Fruit fly (Drosophila melanogaster): ENCODE measurements around the gene BI-1.

The BI-1 gene

dm6 chr3L:8340264-8341095, 31.7 kb upstream of the BI-1 start, which contains the start of the genes Prim1 and CG7083:
TSS of gene Prim1 (plus strand) at chr3L:8340314.
TSS of gene CG7083 (plus strand) at chr3L:8340785.
- TF ChIP-seq EcR (GFP tag; optimal IDR thresholded peaks at IDR 0.05) (no peak), Snoo (tag; optimal IDR thresholded peaks at IDR 0.05) (peak; percentile 26), rn (GFP tag; IDR thresholded peaks at IDR 0.05) (no peak), CG10348 (GFP tag; IDR thresholded peaks at IDR 0.05) (no peak), D1 (tag; optimal IDR thresholded peaks at IDR 0.05) (no peak), CG34367 (tag; optimal IDR thresholded peaks at IDR 0.05) (peak; percentile 49), CG15710 (tag; optimal IDR thresholded peaks at IDR 0.05) (peak; percentile 44), CG12605 (GFP tag; IDR thresholded peaks at IDR 0.05) (no peak), fd96Ca (GFP tag; IDR thresholded peaks at IDR 0.05) (no peak), CG8301 (tag; optimal IDR thresholded peaks at IDR 0.05) (peak; percentile 28), CG32121 (GFP tag; IDR thresholded peaks at IDR 0.05) (no peak), CG13204 (GFP tag; optimal IDR thresholded peaks at IDR 0.05) (no peak), Ets98B (GFP tag; IDR thresholded peaks at IDR 0.05) (no peak), CG17806 (tag; optimal IDR thresholded peaks at IDR 0.05) (peak; percentile 38), Pif1A (GFP tag; optimal IDR thresholded peaks at IDR 0.05) (peak; percentile 68), CG9948 (tag; optimal IDR thresholded peaks at IDR 0.05) (no peak), CG4496 (GFP tag; IDR thresholded peaks at IDR 0.05) (peak; percentile 44; the same call in 2 of the 3 replicates), Pif1B (GFP tag; optimal IDR thresholded peaks at IDR 0.05) (no peak), CG14655 (GFP tag; optimal IDR thresholded peaks at IDR 0.05) (no peak), CG8159 (tag; optimal IDR thresholded peaks at IDR 0.05) (peak; percentile 57), gl (tag; optimal IDR thresholded peaks at IDR 0.05) (no peak)

- TF ChIP-seq EcR (GFP tag; optimal IDR thresholded peaks at IDR 0.05) (no peak), Pif1A (GFP tag; optimal IDR thresholded peaks at IDR 0.05) (peak; percentile 10), CG4496 (GFP tag; IDR thresholded peaks at IDR 0.05) (0 out of 3 replicates have a peak, but pooled peaks have one; percentile 13), CG9948 (tag; optimal IDR thresholded peaks at IDR 0.05) (no peak), CG14655 (GFP tag; optimal IDR thresholded peaks at IDR 0.05) (no peak), Snoo (tag; optimal IDR thresholded peaks at IDR 0.05) (no peak), gl (tag; optimal IDR thresholded peaks at IDR 0.05) (no peak), CG32121 (GFP tag; IDR thresholded peaks at IDR 0.05) (peak; percentile 18; the same call in 1 of the 2 replicates), CG12605 (GFP tag; IDR thresholded peaks at IDR 0.05) (no peak), D1 (tag; optimal IDR thresholded peaks at IDR 0.05) (no peak), CG8301 (tag; optimal IDR thresholded peaks at IDR 0.05) (peak; percentile 6), CG34367 (tag; optimal IDR thresholded peaks at IDR 0.05) (no peak), CG8159 (tag; optimal IDR thresholded peaks at IDR 0.05) (peak; percentile 16), fd96Ca (GFP tag; IDR thresholded peaks at IDR 0.05) (no peak), CG13204 (GFP tag; optimal IDR thresholded peaks at IDR 0.05) (no peak)
Measured at dm6 chr3L:8338921-8339320, 30.2 kb upstream of the BI-1 start, which contains the start of gene Pex2. TSS of gene Pex2 (plus strand) at chr3L:8339051.

- TF ChIP-seq CG34367 (tag; optimal IDR thresholded peaks at IDR 0.05), result no peak
Measured at dm6 chr3L:8336372-8336771, 27.6 kb upstream of the BI-1 start, which contains the start of gene Cpr66Cb. TSS of gene Cpr66Cb (plus strand) at chr3L:8336672.

DNA sequence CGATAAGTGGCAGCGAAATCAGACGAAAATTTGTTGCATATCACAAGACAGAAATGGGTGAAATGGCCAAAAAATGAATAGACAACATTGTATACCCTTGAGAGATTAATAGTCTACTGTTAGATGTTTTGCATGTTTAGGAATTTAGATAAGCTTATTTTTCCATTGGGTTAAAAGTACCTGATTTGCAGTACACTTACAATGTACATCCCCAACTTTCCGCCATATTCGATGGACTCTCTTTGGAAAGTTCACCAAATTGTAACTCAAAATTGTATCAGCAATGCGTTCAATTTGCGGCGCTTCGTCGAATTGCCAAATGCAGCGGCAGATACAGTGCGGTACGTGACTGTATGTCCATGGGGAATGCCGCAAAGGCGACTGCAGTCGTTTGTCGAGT, 25.6 kb upstream of the BI-1 start:
- TF ChIP-seq Ets98B (GFP tag; IDR thresholded peaks at IDR 0.05), result 0 out of 2 replicates have a peak, but pooled peaks have one; percentile 35
- peak; percentile 13; the same call in 1 of the 3 replicates for TF ChIP-seq fd96Ca (GFP tag; IDR thresholded peaks at IDR 0.05)
- no peak for TF ChIP-seq D1 (tag; optimal IDR thresholded peaks at IDR 0.05)

DNA sequence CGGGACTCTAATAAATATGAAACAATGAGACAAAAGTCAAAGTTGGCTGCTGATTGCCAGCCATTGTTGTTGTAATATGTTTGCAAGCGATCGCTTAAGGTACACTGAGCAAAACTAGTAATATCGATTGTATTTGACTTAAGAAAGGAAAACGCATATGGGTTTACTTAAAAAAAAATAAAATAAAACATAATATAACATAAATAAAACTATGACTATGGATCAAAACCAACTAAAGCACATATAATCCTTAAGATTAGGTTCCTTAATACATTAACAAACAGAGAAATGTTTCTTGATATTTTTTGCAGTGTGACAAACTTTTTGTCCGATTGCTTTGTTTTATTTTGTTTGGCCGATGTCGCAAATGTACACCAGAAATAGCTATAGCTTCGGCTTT, 24.8 kb upstream of the BI-1 start:
- TF ChIP-seq CG14655 (GFP tag; optimal IDR thresholded peaks at IDR 0.05) (no peak), CG32121 (GFP tag; IDR thresholded peaks at IDR 0.05) (no peak), CG8301 (tag; optimal IDR thresholded peaks at IDR 0.05) (no peak), CG12605 (GFP tag; IDR thresholded peaks at IDR 0.05) (no peak), CG34367 (tag; optimal IDR thresholded peaks at IDR 0.05) (no peak), gl (tag; optimal IDR thresholded peaks at IDR 0.05) (no peak), Ets98B (GFP tag; IDR thresholded peaks at IDR 0.05) (no peak), CG17806 (tag; optimal IDR thresholded peaks at IDR 0.05) (no peak), rn (GFP tag; IDR thresholded peaks at IDR 0.05) (no peak), CG4496 (GFP tag; IDR thresholded peaks at IDR 0.05) (no peak), Pif1B (GFP tag; optimal IDR thresholded peaks at IDR 0.05) (no peak), fd96Ca (GFP tag; IDR thresholded peaks at IDR 0.05) (no peak), CG10348 (GFP tag; IDR thresholded peaks at IDR 0.05) (no peak), CG8159 (tag; optimal IDR thresholded peaks at IDR 0.05) (no peak), Snoo (tag; optimal IDR thresholded peaks at IDR 0.05) (no peak)

dm6 chr3L:8331414-8331813, 22.7 kb upstream of the BI-1 start:
- TF ChIP-seq CG32121 (GFP tag; IDR thresholded peaks at IDR 0.05) (no peak), CG8301 (tag; optimal IDR thresholded peaks at IDR 0.05) (no peak), Ets98B (GFP tag; IDR thresholded peaks at IDR 0.05) (no peak), fd96Ca (GFP tag; IDR thresholded peaks at IDR 0.05) (no peak), CG15710 (tag; optimal IDR thresholded peaks at IDR 0.05) (no peak), Pif1B (GFP tag; optimal IDR thresholded peaks at IDR 0.05) (no peak), CG17806 (tag; optimal IDR thresholded peaks at IDR 0.05) (no peak), CG4496 (GFP tag; IDR thresholded peaks at IDR 0.05) (0 out of 3 replicates have a peak, but pooled peaks have one; percentile 21), Snoo (tag; optimal IDR thresholded peaks at IDR 0.05) (no peak)

Data from whole organism, pupa.